Worm (Caenorhabditis elegans) whole organism, L1 larva: ENCODE data around the gene C26B9.5.

Experiments
- ceh-82 ChIP-seq, 3 experiments: fragments of 150-350 bp in 1 of 3; sonication (generic microtip) in 2 of 3; optimal IDR thresholded peaks; 2 replicates each; lab custom pipeline; 2014 to 2017; ENCODE audit warnings: missing biosample characterization in 3 of 3, missing genetic modification characterization in 3 of 3
- nhr-237 ChIP-seq: fragments of 150-350 bp; optimal IDR thresholded peaks from 2 replicates; lab custom pipeline; 2014; ENCODE audit warnings: missing biosample characterization, missing genetic modification characterization

- no peak for TF ChIP-seq nhr-237 (tag; lab: Kevin White, UChicago)
- TF ChIP-seq ceh-82 (tag; optimal IDR thresholded peaks at IDR 0.05; lab: Kevin White, UChicago) = no peak
Observed at ce11 chrX:5323287-5323686, 6.0 kb upstream of the C26B9.5 start, which contains the start of gene sto-2.
